Worm (Caenorhabditis elegans) whole organism, young adult: ENCODE results near the gene fbxb-107.

ENCODE experiments used
- F10E7.11 ChIP-seq: sonication (generic microtip); optimal IDR thresholded peaks from 2 replicates; lab custom pipeline; 2017; ENCODE audit warnings: mild to moderate bottlenecking, missing genetic modification characterization, moderate library complexity, missing compliant biosample characterization
- F52B5.7 ChIP-seq: sonication (generic microtip); optimal IDR thresholded peaks from 2 replicates; lab custom pipeline; 2016; ENCODE audit warnings: mild to moderate bottlenecking, missing genetic modification characterization, missing compliant biosample characterization
- ama-1 ChIP-seq, 3 experiments: fragments of 150-350 bp in 1 of 3; sonication (generic microtip) in 2 of 3; optimal IDR thresholded peaks; 2 replicates each; lab custom pipeline; 2014 to 2018; ENCODE audit warnings: missing biosample characterization in 2 of 3, missing genetic modification characterization in 2 of 3, missing genetic modification reagents in 2 of 3
- cebp-2 ChIP-seq: fragments of 200-800 bp; sonication (Bioruptor generic); IDR thresholded peaks from 2 replicates; pipeline ENCODE4 v1.3.6; 2022; ENCODE audit warnings: missing genetic modification characterization, missing compliant biosample characterization
- ets-4 ChIP-seq: fragments of 200-800 bp; sonication (Bioruptor generic); optimal IDR thresholded peaks from 2 replicates; lab custom pipeline; 2018; ENCODE audit warnings: mild to moderate bottlenecking, missing genetic modification characterization, missing compliant biosample characterization
- fkh-3 ChIP-seq: sonication (generic microtip); optimal IDR thresholded peaks from 2 replicates; lab custom pipeline; 2016; ENCODE audit warnings: mild to moderate bottlenecking, missing genetic modification characterization, missing compliant biosample characterization
- mcd-1 ChIP-seq: fragments of 200-800 bp; sonication (Bioruptor generic); IDR thresholded peaks from 2 replicates; pipeline ENCODE4 v1.3.6; 2022; ENCODE audit warnings: missing genetic modification reagents, missing genetic modification characterization, missing compliant biosample characterization
- tlf-1 ChIP-seq: fragments of 200-800 bp; sonication (Bioruptor generic); optimal IDR thresholded peaks from 2 replicates; lab custom pipeline; 2018; ENCODE audit warnings: mild to moderate bottlenecking, missing genetic modification characterization, missing compliant biosample characterization
- unc-130 ChIP-seq: sonication (generic microtip); optimal IDR thresholded peaks from 2 replicates; lab custom pipeline; 2016; ENCODE audit warnings: missing genetic modification reagents, missing genetic modification characterization, missing compliant biosample characterization
- ztf-28 ChIP-seq: fragments of 200-800 bp; sonication (Bioruptor generic); IDR thresholded peaks from 2 replicates; pipeline ENCODE4 v1.3.6; 2022; ENCODE audit warnings: missing genetic modification reagents, missing genetic modification characterization, missing compliant biosample characterization

- TF ChIP-seq fkh-3 (tag; lab: Kevin White, UChicago) (no peak), mcd-1 (GFP tag; lab: Robert Waterston, UW) (no peak), cebp-2 (no peak), F10E7.11 (tag; lab: Kevin White, UChicago) (no peak), F52B5.7 (tag; lab: Kevin White, UChicago) (no peak), ets-4 (GFP tag; lab: Kevin White, UChicago) (no peak), tlf-1 (GFP tag; lab: Kevin White, UChicago) (no peak), ztf-28 (GFP tag; lab: Robert Waterston, UW) (no peak), unc-130 (GFP tag; lab: Kevin White, UChicago) (no peak), ama-1 (optimal IDR thresholded peaks at IDR 0.05; lab: Kevin White, UChicago) (no peak), ama-1 (GFP tag; optimal IDR thresholded peaks at IDR 0.05; lab: Kevin White, UChicago) (no peak)
These were observed 24.8 kb downstream of the fbxb-107 start for ce11 chrII:2783380-2783779.
